Worm (Caenorhabditis elegans) whole organism, early embryonic: ENCODE measurements around the gene gsp-2.

Source experiments
- B0310.2 ChIP-seq: sonication (generic microtip); optimal IDR thresholded peaks from 2 replicates; lab custom pipeline; 2016; ENCODE audit warnings: mild to moderate bottlenecking, missing genetic modification characterization, missing compliant biosample characterization
- F13C5.2 ChIP-seq: sonication (generic microtip); optimal IDR thresholded peaks from 2 replicates; lab custom pipeline; 2017; ENCODE audit warnings: mild to moderate bottlenecking, missing genetic modification characterization, inconsistent platforms, missing compliant biosample characterization
- aly-1 ChIP-seq: sonication (generic microtip); optimal IDR thresholded peaks from 2 replicates; lab custom pipeline; 2016; ENCODE audit warnings: missing genetic modification characterization, missing compliant biosample characterization
- ama-1 ChIP-seq: fragments of 150-350 bp; optimal IDR thresholded peaks from 2 replicates; lab custom pipeline; 2014
- ceh-13 ChIP-seq: fragments of 200-800 bp; sonication (Bioruptor generic); optimal IDR thresholded peaks from 2 replicates; lab custom pipeline; 2018; ENCODE audit warnings: mild to moderate bottlenecking, missing genetic modification characterization, missing compliant biosample characterization
- ceh-36 ChIP-seq: sonication (generic microtip); optimal IDR thresholded peaks from 2 replicates; lab custom pipeline; 2016; ENCODE audit warnings: missing genetic modification characterization, inconsistent platforms, missing compliant biosample characterization
- ets-7 ChIP-seq: sonication (generic microtip); optimal IDR thresholded peaks from 2 replicates; lab custom pipeline; 2016; ENCODE audit warnings: missing genotype, missing genetic modification characterization, missing compliant biosample characterization
- flt-1 ChIP-seq: fragments of 200-800 bp; sonication (Bioruptor generic); IDR thresholded peaks from 2 replicates; pipeline ENCODE4 v1.3.6; 2022; ENCODE audit warnings: missing genetic modification characterization, missing compliant biosample characterization
- hmbx-1 ChIP-seq: sonication (generic microtip); optimal IDR thresholded peaks from 2 replicates; lab custom pipeline; 2016; ENCODE audit warnings: mild to moderate bottlenecking, missing genetic modification characterization, missing compliant biosample characterization
- hmg-4 ChIP-seq: fragments of 200-800 bp; sonication (Bioruptor generic); optimal IDR thresholded peaks from 2 replicates; lab custom pipeline; 2018; ENCODE audit warnings: mild to moderate bottlenecking, missing genetic modification characterization, missing compliant biosample characterization
- hnd-1 ChIP-seq: sonication (generic microtip); optimal IDR thresholded peaks from 2 replicates; lab custom pipeline; 2016; ENCODE audit warnings: missing genetic modification characterization, missing compliant biosample characterization
- pes-1 ChIP-seq: fragments of 200-800 bp; sonication (Bioruptor generic); IDR thresholded peaks from 2 replicates; pipeline ENCODE4 v1.3.6; 2022; ENCODE audit warnings: missing genetic modification reagents, missing genetic modification characterization, missing compliant biosample characterization
- scrt-1 ChIP-seq: fragments of 200-800 bp; sonication (Bioruptor generic); IDR thresholded peaks from 2 replicates; pipeline ENCODE4 v1.3.6; 2022; ENCODE audit warnings: missing genetic modification characterization, missing compliant biosample characterization
- sea-1 ChIP-seq: fragments of 200-800 bp; sonication (Bioruptor generic); conservative IDR thresholded peaks from 2 replicates; pipeline ENCODE4 v1.3.6; 2022; ENCODE audit warnings: missing genetic modification characterization, missing compliant biosample characterization
- tbx-11 ChIP-seq: fragments of 200-800 bp; sonication (Bioruptor generic); IDR thresholded peaks from 2 replicates; pipeline ENCODE4 v1.3.6; 2022; ENCODE audit warnings: missing genetic modification characterization, missing compliant biosample characterization
- tbx-37 ChIP-seq: fragments of 200-800 bp; sonication (Bioruptor generic); conservative IDR thresholded peaks from 2 replicates; pipeline ENCODE4 v1.3.6; 2022; ENCODE audit warnings: missing genetic modification reagents, missing genetic modification characterization, missing compliant biosample characterization
- tra-4 ChIP-seq: sonication (generic microtip); optimal IDR thresholded peaks from 2 replicates; lab custom pipeline; 2017; ENCODE audit warnings: missing genetic modification characterization, missing compliant biosample characterization

Gene gsp-2

DNA sequence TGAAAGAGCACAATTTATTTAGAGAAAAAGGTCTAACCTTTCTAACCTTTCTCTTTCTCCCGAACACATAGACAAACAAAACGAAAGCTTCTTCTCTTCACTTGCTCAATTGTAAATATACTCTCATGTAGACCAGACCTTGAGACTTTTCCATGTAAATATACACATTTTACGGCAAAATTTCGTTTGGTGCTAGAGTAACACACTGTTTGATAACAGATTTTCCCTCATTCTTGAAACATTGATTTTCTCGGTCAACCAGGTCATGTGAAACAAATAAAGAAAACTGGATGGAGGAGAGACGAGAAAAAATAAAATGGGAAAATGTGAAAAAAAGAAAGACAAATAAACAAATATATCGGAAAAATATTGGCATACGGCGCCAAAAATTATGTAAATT lies 14.4 kb upstream of the gsp-2 start:
- TF ChIP-seq tbx-11 (GFP tag; lab: Robert Waterston, UW) (no peak), ama-1 (lab: Kevin White, UChicago) (no peak), hnd-1 (tag; lab: Kevin White, UChicago) (no peak), scrt-1 (no peak), aly-1 (tag; lab: Kevin White, UChicago) (no peak), pes-1 (GFP tag; lab: Robert Waterston, UW) (no peak), hmg-4 (GFP tag; lab: Kevin White, UChicago) (no peak), ets-7 (tag; lab: Kevin White, UChicago) (no peak), B0310.2 (no peak), ceh-13 (GFP tag; lab: Kevin White, UChicago) (no peak), ceh-36 (tag; lab: Kevin White, UChicago) (no peak), tra-4 (no peak), F13C5.2 (tag; lab: Kevin White, UChicago) (no peak), tbx-37 (GFP tag; lab: Robert Waterston, UW) (no peak), hmbx-1 (tag; lab: Kevin White, UChicago) (no peak), sea-1 (no peak)

ce11 chrIII:7323331-7323730 lies 13.1 kb upstream of the gsp-2 start:
- no peak for TF ChIP-seq aly-1 (tag; lab: Kevin White, UChicago)
- no peak for TF ChIP-seq ceh-36 (tag; lab: Kevin White, UChicago)
- TF ChIP-seq F13C5.2 (tag; lab: Kevin White, UChicago), result no peak
- TF ChIP-seq scrt-1, result no peak
- TF ChIP-seq tbx-11 (GFP tag; lab: Robert Waterston, UW), result no peak
- TF ChIP-seq ceh-13 (GFP tag; lab: Kevin White, UChicago), result no peak
- no peak for TF ChIP-seq flt-1 (GFP tag; lab: Robert Waterston, UW)
- no peak for TF ChIP-seq hmg-4 (GFP tag; lab: Kevin White, UChicago)
- no peak for TF ChIP-seq ets-7 (tag; lab: Kevin White, UChicago)
- no peak for TF ChIP-seq pes-1 (GFP tag; lab: Robert Waterston, UW)
- TF ChIP-seq ama-1 (lab: Kevin White, UChicago), result no peak
- TF ChIP-seq hnd-1 (tag; lab: Kevin White, UChicago), result no peak
- TF ChIP-seq sea-1, result no peak
- no peak for TF ChIP-seq hmbx-1 (tag; lab: Kevin White, UChicago)
- no peak for TF ChIP-seq tra-4

DNA sequence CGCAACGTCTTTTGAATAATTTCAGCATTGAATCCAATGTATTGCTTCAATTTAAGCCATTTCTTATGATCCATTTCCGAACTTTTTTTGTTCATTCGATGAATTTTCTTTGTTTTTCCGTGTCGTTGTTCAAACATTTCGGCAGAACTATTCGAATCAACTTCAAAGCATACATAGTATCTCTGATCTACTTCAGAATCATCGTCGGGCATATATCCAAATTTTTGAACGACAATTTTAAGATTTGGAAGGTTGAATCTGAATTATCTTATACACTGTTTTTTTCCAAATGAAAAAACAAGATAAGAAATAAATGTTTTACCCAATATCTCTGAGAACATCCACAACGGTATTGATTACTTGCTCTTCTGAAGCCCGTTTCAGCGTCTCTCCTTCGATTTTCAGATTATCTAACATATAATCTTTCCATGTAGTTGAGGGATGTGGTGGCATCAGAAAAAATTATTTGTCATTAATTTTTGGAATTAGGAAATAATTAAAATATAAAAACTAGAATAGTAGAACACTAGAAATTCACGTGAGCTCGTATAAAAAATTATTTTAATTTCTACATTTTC lies 7.1 kb upstream of the gsp-2 start, which contains the start of gene lab-2:
Gene lab-2, minus strand, starts transcription at position 453 of the 578 bp plus-strand sequence.
- no peak for TF ChIP-seq scrt-1

DNA sequence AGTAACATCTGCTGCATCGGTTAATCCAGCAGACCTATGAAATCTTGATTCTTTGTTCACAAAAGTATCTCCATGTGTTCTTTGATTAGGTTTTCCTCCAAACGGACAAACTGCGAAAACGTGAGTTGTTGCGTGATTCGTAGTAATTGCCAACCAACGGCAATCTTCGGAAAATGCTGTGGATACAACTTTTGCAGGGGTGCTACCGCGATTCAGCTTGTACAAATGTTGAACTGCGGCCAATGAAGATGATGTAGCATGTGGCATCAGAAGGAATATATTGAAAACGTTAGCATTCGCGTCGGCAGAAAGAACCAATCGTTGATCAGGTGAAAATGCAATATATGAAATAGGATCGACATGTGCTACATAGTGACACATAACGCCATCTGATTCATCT lies 4.7 kb upstream of the gsp-2 start:
- TF ChIP-seq scrt-1, result no peak
- no peak for TF ChIP-seq aly-1 (tag; lab: Kevin White, UChicago)
- TF ChIP-seq F13C5.2 (tag; lab: Kevin White, UChicago), result no peak
- TF ChIP-seq ceh-13 (GFP tag; lab: Kevin White, UChicago), result no peak
- no peak for TF ChIP-seq ets-7 (tag; lab: Kevin White, UChicago)

DNA sequence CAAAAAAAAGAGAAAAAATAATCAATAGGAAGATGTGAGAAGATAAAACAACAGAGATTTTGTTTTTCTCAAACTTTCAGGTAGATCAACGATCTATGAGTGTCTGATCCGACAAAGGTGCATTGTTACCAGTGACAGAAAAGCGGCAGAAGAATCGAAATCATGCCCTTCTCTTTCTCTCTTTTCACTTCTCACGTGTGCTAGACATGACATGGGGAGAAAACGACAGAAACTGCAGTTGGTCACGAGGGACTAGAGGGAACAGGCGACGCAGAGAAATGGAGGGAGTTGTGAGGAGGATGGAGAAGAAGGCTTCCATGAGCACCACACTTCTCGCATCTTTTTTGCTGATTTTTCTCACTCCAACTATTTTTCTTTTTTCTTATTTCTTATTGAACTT lies 1.2 kb upstream of the gsp-2 start, which contains the start of gene F56C9.10:
Gene F56C9.10, minus strand, starts transcription at position 97 of the 400 bp plus-strand sequence.
- TF ChIP-seq ama-1 (lab: Kevin White, UChicago), result no peak
- peak; percentile 40 for TF ChIP-seq hmg-4 (GFP tag; lab: Kevin White, UChicago)
- peak; percentile 25 for TF ChIP-seq F13C5.2 (tag; lab: Kevin White, UChicago)

DNA sequence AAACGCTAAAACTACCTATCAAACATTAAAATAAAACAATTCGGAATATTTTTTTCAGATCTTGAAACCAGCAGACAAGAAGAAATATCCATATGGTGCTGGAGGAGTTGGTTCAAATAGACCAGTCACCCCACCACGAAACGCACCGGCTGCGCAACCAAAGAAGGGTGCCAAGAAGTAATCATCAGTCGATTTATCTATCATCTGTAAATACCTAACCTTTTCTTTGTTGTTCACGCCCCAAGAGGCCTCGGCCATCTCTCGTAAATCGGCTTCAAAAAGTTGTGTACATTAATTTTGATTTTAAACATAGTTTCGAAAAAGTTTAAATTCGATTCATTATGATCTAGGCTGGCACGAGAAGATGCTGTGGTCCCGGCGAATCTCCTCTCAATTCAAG lies 1.6 kb downstream of the gsp-2 start:
- TF ChIP-seq ama-1 (lab: Kevin White, UChicago) (no peak), tbx-11 (GFP tag; lab: Robert Waterston, UW) (0 out of 2 replicates have a peak, but pooled peaks have one; percentile 10), hnd-1 (tag; lab: Kevin White, UChicago) (no peak)

- TF ChIP-seq tbx-37 (GFP tag; lab: Robert Waterston, UW) (no peak), tra-4 (no peak)
These were observed 2.3 kb downstream of the gsp-2 start, which contains the start of gene kap-1 for ce11 chrIII:7338693-7339092. Gene kap-1, plus strand, starts transcription at chrIII:7338835.

DNA sequence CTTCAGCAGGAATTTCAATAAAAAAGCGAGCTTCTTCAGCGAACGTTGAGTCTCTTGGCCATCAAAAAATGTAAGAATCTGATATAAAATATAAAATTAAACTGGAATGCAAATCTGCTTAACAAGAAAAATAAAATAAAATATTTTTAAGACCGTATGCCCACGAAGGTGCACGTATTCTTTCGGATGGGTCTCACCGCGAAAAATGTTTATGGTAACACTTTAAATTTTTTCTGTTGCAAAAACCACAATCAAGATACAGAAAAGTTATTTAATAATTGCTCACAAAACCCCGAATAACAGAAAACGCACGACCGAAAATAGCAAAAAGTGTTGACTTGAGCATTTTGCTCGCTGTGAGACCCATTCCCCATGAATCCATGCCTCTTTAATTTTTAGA lies 2.8 kb downstream of the gsp-2 start:
- no peak for TF ChIP-seq ama-1 (lab: Kevin White, UChicago)
- no peak for TF ChIP-seq flt-1 (GFP tag; lab: Robert Waterston, UW)
- TF ChIP-seq B0310.2, result no peak
- TF ChIP-seq scrt-1, result no peak
- no peak for TF ChIP-seq pes-1 (GFP tag; lab: Robert Waterston, UW)
- TF ChIP-seq aly-1 (tag; lab: Kevin White, UChicago), result no peak
- no peak for TF ChIP-seq ceh-36 (tag; lab: Kevin White, UChicago)
- TF ChIP-seq hnd-1 (tag; lab: Kevin White, UChicago), result no peak
- TF ChIP-seq sea-1, result no peak
- TF ChIP-seq hmbx-1 (tag; lab: Kevin White, UChicago), result no peak
- no peak for TF ChIP-seq tbx-37 (GFP tag; lab: Robert Waterston, UW)
- no peak for TF ChIP-seq tbx-11 (GFP tag; lab: Robert Waterston, UW)
- TF ChIP-seq tra-4, result no peak
- no peak for TF ChIP-seq F13C5.2 (tag; lab: Kevin White, UChicago)
- no peak for TF ChIP-seq ceh-13 (GFP tag; lab: Kevin White, UChicago)
